Worm (Caenorhabditis elegans) whole organism, young adult: ENCODE data around the gene ZK177.1.

Experiments used
- C17E4.6 ChIP-seq: fragments of 200-800 bp; sonication (Bioruptor generic); IDR thresholded peaks from 2 replicates; pipeline ENCODE4 v1.3.6; 2022; ENCODE audit warnings: missing genetic modification reagents, missing genetic modification characterization, missing compliant biosample characterization
- D2030.7 ChIP-seq: fragments of 200-800 bp; sonication (Bioruptor generic); IDR thresholded peaks from 2 replicates; pipeline ENCODE4 v1.3.6; 2022; ENCODE audit warnings: missing genetic modification reagents, missing genetic modification characterization, missing compliant biosample characterization
- F10E7.11 ChIP-seq: sonication (generic microtip); optimal IDR thresholded peaks from 2 replicates; lab custom pipeline; 2017; ENCODE audit warnings: mild to moderate bottlenecking, missing genetic modification characterization, moderate library complexity, missing compliant biosample characterization
- F57C9.4 ChIP-seq: sonication (generic microtip); optimal IDR thresholded peaks from 2 replicates; lab custom pipeline; 2017; ENCODE audit warnings: mild to moderate bottlenecking, missing genetic modification characterization, missing compliant biosample characterization
- Y56A3A.18 ChIP-seq: fragments of 200-800 bp; sonication (Bioruptor generic); IDR thresholded peaks from 2 replicates; pipeline ENCODE4 v1.3.6; 2022; ENCODE audit warnings: missing genetic modification reagents, missing genetic modification characterization, missing compliant biosample characterization
- Y79H2A.3 ChIP-seq: fragments of 200-800 bp; sonication (Bioruptor generic); conservative IDR thresholded peaks from 2 replicates; pipeline ENCODE4 v1.3.6; 2022; ENCODE audit warnings: missing genetic modification reagents, missing genetic modification characterization, missing compliant biosample characterization
- aptf-2 ChIP-seq: fragments of 200-800 bp; sonication (Bioruptor generic); conservative IDR thresholded peaks from 2 replicates; pipeline ENCODE4 v1.3.6; 2022; ENCODE audit warnings: missing genetic modification reagents, missing genetic modification characterization, missing compliant biosample characterization
- athp-1 ChIP-seq: sonication (generic microtip); optimal IDR thresholded peaks from 2 replicates; lab custom pipeline; 2017; ENCODE audit warnings: mild to moderate bottlenecking, missing genetic modification characterization, missing compliant biosample characterization
- attf-3 ChIP-seq: fragments of 200-800 bp; sonication (Bioruptor generic); conservative IDR thresholded peaks from 2 replicates; pipeline ENCODE4 v1.3.6; 2022; ENCODE audit warnings: missing genetic modification reagents, missing genetic modification characterization, missing compliant biosample characterization
- ccch-3 ChIP-seq: fragments of 200-800 bp; sonication (Bioruptor generic); optimal IDR thresholded peaks from 2 replicates; lab custom pipeline; 2018; ENCODE audit warnings: mild to moderate bottlenecking, missing genetic modification characterization, missing compliant biosample characterization
- cebp-1 ChIP-seq, 2 experiments: fragments of 200-800 bp in 1 of 2; sonication (Bioruptor generic) in 1 of 2; sonication (generic microtip) in 1 of 2; IDR thresholded peaks in 1 of 2; optimal IDR thresholded peaks in 1 of 2; 2 replicates each; pipeline versions ENCODE4 v1.3.6 to Lab custom; 2017 to 2022; ENCODE audit warnings: missing compliant biosample characterization in 2 of 2, missing genetic modification characterization in 2 of 2, mild to moderate bottlenecking in 1 of 2, missing genetic modification reagents in 1 of 2, moderate library complexity in 1 of 2
- egl-44 ChIP-seq: fragments of 200-800 bp; sonication (Bioruptor generic); IDR thresholded peaks from 2 replicates; pipeline ENCODE4 v1.3.6; 2022; ENCODE audit warnings: missing genetic modification reagents, missing genetic modification characterization, missing compliant biosample characterization
- hrde-1 ChIP-seq: sonication (generic microtip); optimal IDR thresholded peaks from 2 replicates; lab custom pipeline; 2016; ENCODE audit warnings: missing genetic modification characterization, mild to moderate bottlenecking, missing compliant biosample characterization, moderate library complexity, missing genotype, missing genetic modification reagents, borderline replicate concordance
- hsf-1 ChIP-seq: fragments of 200-800 bp; sonication (Bioruptor generic); IDR thresholded peaks from 2 replicates; pipeline ENCODE4 v1.3.6; 2022; ENCODE audit warnings: missing genetic modification reagents, missing genetic modification characterization, missing compliant biosample characterization
- lin-35 ChIP-seq, 3 experiments: fragments of 150-350 bp in 2 of 3; sonication (generic microtip) in 1 of 3; optimal IDR thresholded peaks; 2 replicates each; lab custom pipeline; 2014 to 2018; ENCODE audit warnings: missing biosample characterization in 3 of 3, missing genetic modification characterization in 3 of 3, missing genetic modification reagents in 3 of 3
- mes-4 ChIP-seq: sonication (generic microtip); optimal IDR thresholded peaks from 2 replicates; lab custom pipeline; 2016; ENCODE audit warnings: missing genotype, missing genetic modification characterization, missing compliant biosample characterization
- mxl-1 ChIP-seq: sonication (generic microtip); optimal IDR thresholded peaks from 2 replicates; lab custom pipeline; 2016; ENCODE audit warnings: missing genetic modification characterization, missing compliant biosample characterization
- nhr-27 ChIP-seq: fragments of 200-800 bp; sonication (Bioruptor generic); optimal IDR thresholded peaks from 2 replicates; lab custom pipeline; 2018; ENCODE audit warnings: mild to moderate bottlenecking, missing genetic modification characterization, moderate library complexity, missing compliant biosample characterization
- nhr-80 ChIP-seq: sonication (generic microtip); optimal IDR thresholded peaks from 2 replicates; lab custom pipeline; 2016; ENCODE audit warnings: missing genetic modification characterization, missing compliant biosample characterization
- rec-8 ChIP-seq, 2 experiments: sonication (generic microtip); optimal IDR thresholded peaks; 2 replicates each; lab custom pipeline; 2016; ENCODE audit warnings: mild to moderate bottlenecking in 2 of 2, missing genetic modification characterization in 2 of 2, missing genetic modification reagents in 2 of 2, missing genotype in 2 of 2, missing biosample characterization in 1 of 2, missing compliant biosample characterization in 1 of 2, moderate library complexity in 1 of 2
- repo-1 ChIP-seq: sonication (generic microtip); optimal IDR thresholded peaks from 2 replicates; lab custom pipeline; 2017; ENCODE audit warnings: mild to moderate bottlenecking, missing genetic modification characterization, missing compliant biosample characterization
- snpc-1.1 ChIP-seq: sonication (generic microtip); optimal IDR thresholded peaks from 2 replicates; lab custom pipeline; 2017; ENCODE audit warnings: missing genetic modification characterization, mild to moderate bottlenecking, missing compliant biosample characterization, antibody characterized with exemption, moderate library complexity, missing genotype, missing genetic modification reagents; ENCODE audit not compliant: insufficient read depth
- snpc-3.4 ChIP-seq: sonication (generic microtip); optimal IDR thresholded peaks from 2 replicates; lab custom pipeline; 2017; ENCODE audit warnings: missing genetic modification characterization, mild to moderate bottlenecking, missing compliant biosample characterization, antibody characterized with exemption, moderate library complexity, missing genotype, missing genetic modification reagents
- snpc-4 ChIP-seq, 5 experiments: fragments of 150-350 bp in 1 of 5; sonication (generic microtip) in 4 of 5; optimal IDR thresholded peaks; 2 replicates each; lab custom pipeline; 2014 to 2018; ENCODE audit warnings: missing genetic modification characterization in 5 of 5, missing biosample characterization in 3 of 5, antibody characterized with exemption in 2 of 5, mild to moderate bottlenecking in 2 of 5, missing compliant biosample characterization in 2 of 5, missing genotype in 2 of 5, moderate library complexity in 2 of 5, missing genetic modification reagents in 1 of 5
- somi-1 ChIP-seq: fragments of 200-800 bp; sonication (Bioruptor generic); optimal IDR thresholded peaks from 2 replicates; lab custom pipeline; 2018; ENCODE audit warnings: mild to moderate bottlenecking, missing genetic modification characterization, missing compliant biosample characterization
- tbx-9 ChIP-seq: sonication (generic microtip); optimal IDR thresholded peaks from 2 replicates; lab custom pipeline; 2016; ENCODE audit warnings: borderline replicate concordance, missing genetic modification characterization, inconsistent platforms, missing compliant biosample characterization
- unc-62 ChIP-seq: fragments of 150-350 bp; optimal IDR thresholded peaks from 2 replicates; lab custom pipeline; 2014; ENCODE audit warnings: missing biosample characterization, missing genetic modification reagents, missing genetic modification characterization
- xnd-1 ChIP-seq: sonication (generic microtip); optimal IDR thresholded peaks from 2 replicates; lab custom pipeline; 2016; ENCODE audit warnings: missing genotype, missing genetic modification reagents, missing genetic modification characterization, missing compliant biosample characterization
- zfh-2 ChIP-seq: fragments of 200-800 bp; sonication (Bioruptor generic); conservative IDR thresholded peaks from 2 replicates; pipeline ENCODE4 v1.3.6; 2022; ENCODE audit warnings: missing genetic modification reagents, missing genetic modification characterization, missing compliant biosample characterization
- zim-3 ChIP-seq: sonication (generic microtip); optimal IDR thresholded peaks from 2 replicates; lab custom pipeline; 2017; ENCODE audit warnings: mild to moderate bottlenecking, missing genetic modification characterization, moderate library complexity, missing compliant biosample characterization

The ZK177.1 gene

DNA sequence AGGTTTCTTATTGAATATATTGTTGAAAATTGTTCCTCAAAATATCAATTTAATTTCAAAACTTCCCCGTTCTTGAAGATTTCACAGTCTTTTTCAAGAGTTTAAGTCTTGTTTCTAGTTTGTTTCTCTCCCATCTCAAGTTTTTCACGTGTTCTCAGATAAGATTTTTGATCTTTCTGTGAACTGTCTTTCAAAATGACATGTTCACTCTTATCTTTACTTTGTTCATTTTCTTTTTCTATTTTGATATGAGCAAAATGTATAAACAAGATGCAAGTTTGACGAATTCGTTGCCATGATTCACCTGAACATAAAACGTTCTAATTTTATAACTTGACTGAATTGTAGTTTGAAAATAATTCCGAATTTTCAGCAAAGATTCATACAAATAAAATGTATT, 26.8 kb downstream of the ZK177.1 start:
- TF ChIP-seq F57C9.4 (tag; lab: Kevin White, UChicago), result no peak
- TF ChIP-seq nhr-80 (tag; lab: Kevin White, UChicago), result peak; percentile 27
- TF ChIP-seq D2030.7 (GFP tag; lab: Robert Waterston, UW), result no peak
- TF ChIP-seq Y79H2A.3, result no peak
- no peak for TF ChIP-seq tbx-9 (tag; lab: Kevin White, UChicago)
- no peak for TF ChIP-seq xnd-1
- no peak for TF ChIP-seq egl-44 (GFP tag; lab: Robert Waterston, UW)
- TF ChIP-seq ccch-3 (GFP tag; lab: Kevin White, UChicago), result no peak
- no peak for TF ChIP-seq nhr-27 (tag; lab: Kevin White, UChicago)
- no peak for TF ChIP-seq rec-8 (tag; optimal IDR thresholded peaks at IDR 0.05; lab: Kevin White, UChicago)
- TF ChIP-seq unc-62 (GFP tag; lab: Kevin White, UChicago), result peak; percentile 11
- TF ChIP-seq repo-1 (tag; lab: Kevin White, UChicago), result no peak
- no peak for TF ChIP-seq aptf-2
- TF ChIP-seq mxl-1 (tag; lab: Kevin White, UChicago), result no peak

ce11 chrII:5555522-5555921, 27.6 kb downstream of the ZK177.1 start:
- TF ChIP-seq zim-3 (tag; lab: Kevin White, UChicago) (no peak), Y56A3A.18 (GFP tag; lab: Robert Waterston, UW) (no peak), snpc-1.1 (no peak), lin-35 (GFP tag; optimal IDR thresholded peaks at IDR 0.05; lab: Kevin White, UChicago) (no peak), athp-1 (tag; lab: Kevin White, UChicago) (no peak)

- TF ChIP-seq attf-3 (no peak), C17E4.6 (GFP tag; lab: Robert Waterston, UW) (no peak), cebp-1 (GFP tag; IDR thresholded peaks at IDR 0.05; lab: Robert Waterston, UW) (no peak), cebp-1 (tag; optimal IDR thresholded peaks at IDR 0.05; lab: Kevin White, UChicago) (no peak), repo-1 (tag; lab: Kevin White, UChicago) (no peak), hrde-1 (tag; lab: Kevin White, UChicago) (no peak), zfh-2 (GFP tag; lab: Robert Waterston, UW) (no peak), F10E7.11 (tag; lab: Kevin White, UChicago) (no peak), mes-4 (tag; lab: Kevin White, UChicago) (no peak), nhr-80 (tag; lab: Kevin White, UChicago) (no peak), somi-1 (GFP tag; lab: Kevin White, UChicago) (no peak), hsf-1 (no peak)
- TF ChIP-seq, all 124 proteins: peak for 0
Observed at ce11 chrII:5556431-5556830, 28.5 kb downstream of the ZK177.1 start, which contains the start of gene ins-11. ins-11 (plus strand) TSS chrII:5556731.

ce11 chrII:5557134-5557533, 29.2 kb downstream of the ZK177.1 start:
- TF ChIP-seq snpc-4 (GFP tag; optimal IDR thresholded peaks at IDR 0.05; lab: Kevin White, UChicago), result no peak
- peak in 1 of 4 experiments; percentile 7 for TF ChIP-seq snpc-4 (tag; optimal IDR thresholded peaks at IDR 0.05; lab: Kevin White, UChicago)
- TF ChIP-seq snpc-3.4 (tag; lab: Kevin White, UChicago), result no peak
- peak; percentile 55 for TF ChIP-seq nhr-80 (tag; lab: Kevin White, UChicago)
- no peak for TF ChIP-seq hsf-1

ce11 chrII:5561392-5561791, 33.5 kb downstream of the ZK177.1 start, which contains the start of gene C17C3.3:
C17C3.3 (plus strand) TSS chrII:5561737.
- TF ChIP-seq nhr-27 (tag; lab: Kevin White, UChicago), result no peak
